Worm (Caenorhabditis elegans): ENCODE measurements around the gene F01G10.6.

Gene F01G10.6

ce11 chrIV:10273781-10274313 is 46.4 kb upstream of the F01G10.6 start, which contains the start of gene Y43C5A.3 (continued):
- TF ChIP-seq rec-8 (tag; optimal IDR thresholded peaks at IDR 0.05), result no peak

ce11 chrIV:10273360-10273759 is 45.9 kb upstream of the F01G10.6 start:
- TF ChIP-seq hlh-12 (tag; optimal IDR thresholded peaks at IDR 0.05) (no peak), hsf-1 (GFP tag; IDR thresholded peaks at IDR 0.05) (no peak), lin-54 (GFP tag; optimal IDR thresholded peaks at IDR 0.05) (no peak), mcd-1 (GFP tag; IDR thresholded peaks at IDR 0.05) (no peak), aptf-3 (GFP tag; IDR thresholded peaks at IDR 0.05) (no peak), B0261.1 (tag; optimal IDR thresholded peaks at IDR 0.05) (no peak), nhr-27 (tag; optimal IDR thresholded peaks at IDR 0.05) (no peak), K12H6.12 (tag; optimal IDR thresholded peaks at IDR 0.05) (no peak), D2030.7 (GFP tag; IDR thresholded peaks at IDR 0.05) (no peak)

DNA sequence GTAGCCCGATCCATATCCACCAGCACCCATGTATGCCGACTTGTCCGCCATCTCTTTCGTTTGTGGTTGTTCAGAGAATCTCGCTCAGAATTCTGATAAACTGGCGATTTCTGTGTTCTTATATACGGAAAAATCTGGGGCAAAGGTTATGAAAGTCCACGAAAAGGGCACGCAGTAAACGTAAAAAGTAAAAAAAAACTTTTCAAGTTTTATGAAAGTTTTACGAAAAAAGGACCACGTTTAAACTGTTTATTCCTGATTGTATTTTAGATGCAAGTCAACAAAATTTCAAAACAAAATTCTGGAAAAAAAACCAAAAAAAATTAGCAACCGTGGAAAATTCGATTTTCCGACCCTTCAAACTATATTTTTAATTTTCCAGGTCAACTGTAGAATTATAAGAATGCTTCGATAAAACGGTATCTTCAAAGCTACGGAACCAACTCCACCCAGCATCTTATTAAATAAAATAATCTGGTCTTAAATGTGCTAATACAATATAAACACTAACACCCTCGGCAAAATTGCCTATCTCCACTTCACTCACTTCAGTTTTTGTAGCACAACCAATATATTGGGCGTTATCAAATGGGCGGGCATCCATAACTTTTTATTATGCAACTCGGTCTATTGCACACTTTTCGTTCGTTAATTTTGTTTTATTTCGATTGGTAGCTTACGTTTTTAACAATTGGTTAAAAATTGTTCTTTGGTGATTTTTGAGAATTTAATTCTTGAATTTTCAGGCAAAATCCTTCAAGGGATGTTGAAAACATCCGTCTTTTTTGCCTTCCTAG is 41.9 kb upstream of the F01G10.6 start, which contains the start of the genes nspd-7 and Y43C5A.2:
Gene nspd-7, minus strand, starts transcription at position 51 of the 797 bp plus-strand sequence.
Gene Y43C5A.2, plus strand, starts transcription at position 747 of the 797 bp plus-strand sequence.
- TF ChIP-seq nhr-80 (tag; optimal IDR thresholded peaks at IDR 0.05), result peak; percentile 43
- no peak for TF ChIP-seq tbp1 (GFP tag; optimal IDR thresholded peaks at IDR 0.05)

ce11 chrIV:10262882-10263281 is 35.4 kb upstream of the F01G10.6 start:
- TF ChIP-seq F33H1.4 (GFP tag; IDR thresholded peaks at IDR 0.05), result peak; percentile 63
- TF ChIP-seq F37B4.10 (GFP tag; IDR thresholded peaks at IDR 0.05), result 0 out of 2 replicates have a peak, but pooled peaks have one; percentile 85
- TF ChIP-seq dox-1 (GFP tag; IDR thresholded peaks at IDR 0.05), result 0 out of 2 replicates have a peak, but pooled peaks have one; percentile 40
- TF ChIP-seq lag-1 (GFP tag; IDR thresholded peaks at IDR 0.05), result 0 out of 2 replicates have a peak, but pooled peaks have one; percentile 8
- 0 out of 2 replicates have a peak, but pooled peaks have one; percentile 33 for TF ChIP-seq madf-6 (GFP tag; IDR thresholded peaks at IDR 0.05)
- TF ChIP-seq egrh-3 (GFP tag; IDR thresholded peaks at IDR 0.05), result peak; percentile 83
- TF ChIP-seq pbrm-1 (GFP tag; IDR thresholded peaks at IDR 0.05), result peak; percentile 52; the same call in 1 of the 2 replicates
- 0 out of 2 replicates have a peak, but pooled peaks have one; percentile 36 for TF ChIP-seq aptf-3 (GFP tag; IDR thresholded peaks at IDR 0.05)
- TF ChIP-seq egl-18 (GFP tag; IDR thresholded peaks at IDR 0.05), result 0 out of 2 replicates have a peak, but pooled peaks have one; percentile 15
- 0 out of 2 replicates have a peak, but pooled peaks have one; percentile 37 for TF ChIP-seq D2030.7 (GFP tag; IDR thresholded peaks at IDR 0.05)
- peak; percentile 4; the same call in 1 of the 2 replicates for TF ChIP-seq B0019.2 (GFP tag; conservative IDR thresholded peaks at IDR 0.05)
- TF ChIP-seq Y95B8A.8 (GFP tag; IDR thresholded peaks at IDR 0.05), result 0 out of 2 replicates have a peak, but pooled peaks have one; percentile 59

- TF ChIP-seq lin-35 (GFP tag; optimal IDR thresholded peaks at IDR 0.05) (no peak), ztf-25 (GFP tag; IDR thresholded peaks at IDR 0.05) (no peak), nhr-90 (tag; optimal IDR thresholded peaks at IDR 0.05) (no peak), mel-28 (tag; optimal IDR thresholded peaks at IDR 0.05; ENCODE audit: borderline replicate concordance) (no peak), ztf-18 (tag; optimal IDR thresholded peaks at IDR 0.05) (no peak), B0261.1 (tag; optimal IDR thresholded peaks at IDR 0.05) (no peak)
These were observed 33.6 kb upstream of the F01G10.6 start for ce11 chrIV:10261061-10261460.

ce11 chrIV:10259557-10259956 is 32.1 kb upstream of the F01G10.6 start, which contains the start of gene F01G10.9:
Gene F01G10.9, minus strand, starts transcription at chrIV:10259657.
- TF ChIP-seq unc-130 (GFP tag; optimal IDR thresholded peaks at IDR 0.05), result no peak
- TF ChIP-seq mes-4 (tag; optimal IDR thresholded peaks at IDR 0.05), result no peak
- no peak for TF ChIP-seq let-607 (tag; optimal IDR thresholded peaks at IDR 0.05)
- no peak for TF ChIP-seq T26A5.8 (tag; optimal IDR thresholded peaks at IDR 0.05)

Measured in whole organism, young adult.